Worm (Caenorhabditis elegans): ENCODE results near the gene strm-1.

The strm-1 gene

ce11 chrIII:2418159-2418658 lies 16.3 kb downstream of the strm-1 start, which contains the start of the genes W04B5.5 and W04B5.3:
TSS of gene W04B5.5 (minus strand) at chrIII:2418209.
TSS of gene W04B5.3 (plus strand) at chrIII:2418514.
- 0 out of 2 replicates have a peak, but pooled peaks have one; percentile 20 for TF ChIP-seq grh-1 (GFP tag; IDR thresholded peaks at IDR 0.05)
- TF ChIP-seq ceh-88 (GFP tag; IDR thresholded peaks at IDR 0.05) = 0 out of 2 replicates have a peak, but pooled peaks have one; percentile 32
- no peak for TF ChIP-seq pag-3 (tag; optimal IDR thresholded peaks at IDR 0.05; ENCODE audit: borderline replicate concordance, insufficient read depth)
- TF ChIP-seq ztf-11 (tag; optimal IDR thresholded peaks at IDR 0.05) = peak in 1 of 2 experiments; percentile 7
- TF ChIP-seq isw-1 (GFP tag; IDR thresholded peaks at IDR 0.05) = peak; percentile 60
- peak; percentile 74 for TF ChIP-seq tbx-2 (tag; optimal IDR thresholded peaks at IDR 0.05)
- peak; percentile 95 to 97 (median 97) for TF ChIP-seq dpl-1 (GFP tag; optimal IDR thresholded peaks at IDR 0.05)
- peak; percentile 25 for TF ChIP-seq nhr-77 (tag; optimal IDR thresholded peaks at IDR 0.05)
- TF ChIP-seq fos-1 (tag; optimal IDR thresholded peaks at IDR 0.05) = peak; percentile 17
- peak; percentile 72 for TF ChIP-seq nhr-71 (tag; optimal IDR thresholded peaks at IDR 0.05)
- peak; percentile 38 for TF ChIP-seq lin-39 (tag; optimal IDR thresholded peaks at IDR 0.05)
- peak; percentile 33 for TF ChIP-seq unc-130 (tag; optimal IDR thresholded peaks at IDR 0.05)
- TF ChIP-seq elt-3 (tag; optimal IDR thresholded peaks at IDR 0.05) = peak in 2 of 6 experiments; percentile 2 to 33
- TF ChIP-seq lin-35 (GFP tag; optimal IDR thresholded peaks at IDR 0.05) = peak; percentile 98
- TF ChIP-seq blmp-1 (tag; optimal IDR thresholded peaks at IDR 0.05) = peak; percentile 31
- peak; percentile 47 for TF ChIP-seq xbp-1 (tag; optimal IDR thresholded peaks at IDR 0.05)
- peak; percentile 54 for TF ChIP-seq mep-1 (tag; optimal IDR thresholded peaks at IDR 0.05)
- TF ChIP-seq nhr-90 (tag; optimal IDR thresholded peaks at IDR 0.05; ENCODE audit: poor library complexity) = peak; percentile 66
- no peak for TF ChIP-seq zip-4 (GFP tag; optimal IDR thresholded peaks at IDR 0.05)
- peak; percentile 54 for TF ChIP-seq irx-1 (tag; optimal IDR thresholded peaks at IDR 0.05)
- TF ChIP-seq fkh-4 (tag; optimal IDR thresholded peaks at IDR 0.05; ENCODE audit: borderline replicate concordance) = no peak
- peak in 1 of 2 experiments; percentile 75 for TF ChIP-seq mdl-1 (tag; optimal IDR thresholded peaks at IDR 0.05)
- TF ChIP-seq lin-15B (tag; optimal IDR thresholded peaks at IDR 0.05) = peak; percentile 11
- no peak for TF ChIP-seq nhr-28 (tag; optimal IDR thresholded peaks at IDR 0.05)
- TF ChIP-seq tlp-1 (tag; optimal IDR thresholded peaks at IDR 0.05) = no peak
- TF ChIP-seq mab-9 (GFP tag; IDR thresholded peaks at IDR 0.05) = 0 out of 2 replicates have a peak, but pooled peaks have one; percentile 43
- no peak for TF ChIP-seq nhr-12 (tag; optimal IDR thresholded peaks at IDR 0.05)
- TF ChIP-seq nhr-85 (tag) = peak; percentile 16
- no peak for TF ChIP-seq pax-3 (tag; optimal IDR thresholded peaks at IDR 0.05)
- no peak for TF ChIP-seq sox-4 (tag; optimal IDR thresholded peaks at IDR 0.05)
- peak; percentile 97 to 98 for TF ChIP-seq efl-1 (optimal IDR thresholded peaks at IDR 0.05)
- peak; percentile 98 to 100 for TF ChIP-seq efl-1 (GFP tag; optimal IDR thresholded peaks at IDR 0.05 in 1 of 2)
- peak; percentile 79 for TF ChIP-seq nhr-47 (tag; optimal IDR thresholded peaks at IDR 0.05)
- TF ChIP-seq snpc-4 (tag; optimal IDR thresholded peaks at IDR 0.05) = no peak
- no peak for TF ChIP-seq lir-3 (tag; optimal IDR thresholded peaks at IDR 0.05; ENCODE audit: poor library complexity)
- peak; percentile 48 for TF ChIP-seq lin-14 (GFP tag; optimal IDR thresholded peaks at IDR 0.05)
- peak; percentile 75 for TF ChIP-seq elt-2 (tag; optimal IDR thresholded peaks at IDR 0.05)
- TF ChIP-seq unc-98 (GFP tag; IDR thresholded peaks at IDR 0.05) = 0 out of 2 replicates have a peak, but pooled peaks have one; percentile 22
- TF ChIP-seq nhr-19 (GFP tag; conservative IDR thresholded peaks at IDR 0.05) = peak; percentile 63
- peak; percentile 45 for TF ChIP-seq swsn-7 (tag; optimal IDR thresholded peaks at IDR 0.05)
- TF ChIP-seq egl-27 (tag; optimal IDR thresholded peaks at IDR 0.05) = no peak
- peak; percentile 39 for TF ChIP-seq ceh-8 (GFP tag; optimal IDR thresholded peaks at IDR 0.05)
- TF ChIP-seq jun-1 (tag; optimal IDR thresholded peaks at IDR 0.05) = peak; percentile 21
- peak; percentile 56 for TF ChIP-seq lin-13 (GFP tag; optimal IDR thresholded peaks at IDR 0.05)
- TF ChIP-seq F16B12.6 (tag; optimal IDR thresholded peaks at IDR 0.05) = peak; percentile 98
- TF ChIP-seq unc-86 (tag; optimal IDR thresholded peaks at IDR 0.05) = peak; percentile 52
- TF ChIP-seq ceh-82 (tag; optimal IDR thresholded peaks at IDR 0.05) = peak; percentile 43 to 84 (median 45)
- peak; percentile 42 for TF ChIP-seq skn-1 (tag; optimal IDR thresholded peaks at IDR 0.05)
- TF ChIP-seq lsy-2 (tag; optimal IDR thresholded peaks at IDR 0.05) = peak; percentile 79 to 86
- peak; percentile 76 for TF ChIP-seq snu-23 (GFP tag; optimal IDR thresholded peaks at IDR 0.05)
- peak; percentile 30 for TF ChIP-seq C16A3.4 (tag; optimal IDR thresholded peaks at IDR 0.05)
